Worm (Caenorhabditis elegans) whole organism, young adult: ENCODE results near the gene mxl-1.

Experiments
- B0019.2 ChIP-seq: fragments of 200-800 bp; sonication (Bioruptor generic); conservative IDR thresholded peaks from 2 replicates; pipeline ENCODE4 v1.3.6; 2022; ENCODE audit warnings: missing genetic modification reagents, missing genetic modification characterization, missing compliant biosample characterization
- B0035.1 ChIP-seq: sonication (generic microtip); optimal IDR thresholded peaks from 2 replicates; lab custom pipeline; 2016; ENCODE audit warnings: missing genetic modification characterization, mild to moderate bottlenecking, missing compliant biosample characterization, missing genotype, missing genetic modification reagents
- B0261.1 ChIP-seq: sonication (generic microtip); optimal IDR thresholded peaks from 2 replicates; lab custom pipeline; 2016; ENCODE audit warnings: mild to moderate bottlenecking, missing genetic modification characterization, moderate library complexity, missing compliant biosample characterization
- D2030.7 ChIP-seq: fragments of 200-800 bp; sonication (Bioruptor generic); IDR thresholded peaks from 2 replicates; pipeline ENCODE4 v1.3.6; 2022; ENCODE audit warnings: missing genetic modification reagents, missing genetic modification characterization, missing compliant biosample characterization
- F22D6.2 ChIP-seq: sonication (generic microtip); optimal IDR thresholded peaks from 2 replicates; lab custom pipeline; 2016; ENCODE audit warnings: mild to moderate bottlenecking, missing genetic modification characterization, missing compliant biosample characterization
- F39B2.1 ChIP-seq: fragments of 200-800 bp; sonication (Bioruptor generic); IDR thresholded peaks from 2 replicates; pipeline ENCODE4 v1.3.6; 2022; ENCODE audit warnings: missing genetic modification reagents, missing genetic modification characterization, missing compliant biosample characterization
- F49E8.2 ChIP-seq: sonication (generic microtip); optimal IDR thresholded peaks from 3 replicates; lab custom pipeline; 2017; ENCODE audit warnings: missing genetic modification characterization, mild to moderate bottlenecking, missing compliant biosample characterization, antibody characterized with exemption, moderate library complexity; ENCODE audit not compliant: insufficient read depth
- K11D2.4 ChIP-seq: fragments of 200-800 bp; sonication (Bioruptor generic); IDR thresholded peaks from 2 replicates; pipeline ENCODE4 v1.3.6; 2022; ENCODE audit warnings: missing genetic modification reagents, missing genetic modification characterization, missing compliant biosample characterization
- Y56A3A.18 ChIP-seq: fragments of 200-800 bp; sonication (Bioruptor generic); IDR thresholded peaks from 2 replicates; pipeline ENCODE4 v1.3.6; 2022; ENCODE audit warnings: missing genetic modification reagents, missing genetic modification characterization, missing compliant biosample characterization
- Y67H2A.10 ChIP-seq: fragments of 200-800 bp; sonication (Bioruptor generic); conservative IDR thresholded peaks from 2 replicates; pipeline ENCODE4 v1.3.6; 2022; ENCODE audit warnings: missing genetic modification reagents, missing genetic modification characterization, missing compliant biosample characterization
- attf-5 ChIP-seq: fragments of 200-800 bp; sonication (Bioruptor generic); optimal IDR thresholded peaks from 2 replicates; lab custom pipeline; 2018; ENCODE audit warnings: mild to moderate bottlenecking, missing genetic modification characterization, missing compliant biosample characterization
- ccch-3 ChIP-seq: fragments of 200-800 bp; sonication (Bioruptor generic); optimal IDR thresholded peaks from 2 replicates; lab custom pipeline; 2018; ENCODE audit warnings: mild to moderate bottlenecking, missing genetic modification characterization, missing compliant biosample characterization
- ceh-100 ChIP-seq: fragments of 200-800 bp; sonication (Bioruptor generic); IDR thresholded peaks from 2 replicates; pipeline ENCODE4 v1.3.6; 2022; ENCODE audit warnings: missing genetic modification reagents, missing genetic modification characterization, missing compliant biosample characterization
- ceh-27 ChIP-seq: fragments of 200-800 bp; sonication (Bioruptor generic); optimal IDR thresholded peaks from 2 replicates; lab custom pipeline; 2018; ENCODE audit warnings: mild to moderate bottlenecking, missing genetic modification characterization, moderate library complexity, missing compliant biosample characterization
- ceh-40 ChIP-seq: fragments of 200-800 bp; sonication (Bioruptor generic); IDR thresholded peaks from 2 replicates; pipeline ENCODE4 v1.3.6; 2022; ENCODE audit warnings: missing genetic modification characterization, missing compliant biosample characterization
- ceh-91 ChIP-seq: fragments of 200-800 bp; sonication (Bioruptor generic); IDR thresholded peaks from 2 replicates; pipeline ENCODE4 v1.3.6; 2022; ENCODE audit warnings: missing genetic modification reagents, missing genetic modification characterization, missing compliant biosample characterization
- efl-1 ChIP-seq: fragments of 150-350 bp; optimal IDR thresholded peaks from 2 replicates; lab custom pipeline; 2014; ENCODE audit warnings: missing biosample characterization, missing genetic modification reagents, missing genetic modification characterization
- egl-18 ChIP-seq: fragments of 200-800 bp; sonication (Bioruptor generic); IDR thresholded peaks from 2 replicates; pipeline ENCODE4 v1.3.6; 2022; ENCODE audit warnings: missing genetic modification reagents, missing genetic modification characterization, missing compliant biosample characterization
- him-1 ChIP-seq: sonication (generic microtip); optimal IDR thresholded peaks from 2 replicates; lab custom pipeline; 2016; ENCODE audit warnings: missing genotype, missing genetic modification reagents, missing genetic modification characterization, missing compliant biosample characterization
- hlh-12 ChIP-seq: sonication (generic microtip); optimal IDR thresholded peaks from 2 replicates; lab custom pipeline; 2016; ENCODE audit warnings: missing genetic modification characterization, missing compliant biosample characterization
- lin-35 ChIP-seq, 3 experiments: fragments of 150-350 bp in 2 of 3; sonication (generic microtip) in 1 of 3; optimal IDR thresholded peaks; 2 replicates each; lab custom pipeline; 2014 to 2018; ENCODE audit warnings: missing biosample characterization in 3 of 3, missing genetic modification characterization in 3 of 3, missing genetic modification reagents in 3 of 3
- lin-40 ChIP-seq: sonication (generic microtip); optimal IDR thresholded peaks from 2 replicates; lab custom pipeline; 2016; ENCODE audit warnings: missing genetic modification characterization, mild to moderate bottlenecking, missing compliant biosample characterization, missing genotype, missing genetic modification reagents
- madf-6 ChIP-seq: fragments of 200-800 bp; sonication (Bioruptor generic); IDR thresholded peaks from 2 replicates; pipeline ENCODE4 v1.3.6; 2022; ENCODE audit warnings: missing genetic modification reagents, missing genetic modification characterization, missing compliant biosample characterization
- madf-8 ChIP-seq: fragments of 200-800 bp; sonication (Bioruptor generic); conservative IDR thresholded peaks from 2 replicates; pipeline ENCODE4 v1.3.6; 2022; ENCODE audit warnings: missing genetic modification reagents, missing genetic modification characterization, missing compliant biosample characterization
- mel-28 ChIP-seq: sonication (generic microtip); optimal IDR thresholded peaks from 2 replicates; lab custom pipeline; 2016; ENCODE audit warnings: borderline replicate concordance, mild to moderate bottlenecking, missing genetic modification characterization, missing compliant biosample characterization
- nfya-2 ChIP-seq: fragments of 200-800 bp; sonication (Bioruptor generic); IDR thresholded peaks from 2 replicates; pipeline ENCODE4 v1.3.6; 2022; ENCODE audit warnings: missing genetic modification reagents, missing genetic modification characterization, missing compliant biosample characterization
- nhr-120 ChIP-seq: fragments of 200-800 bp; sonication (Bioruptor generic); IDR thresholded peaks from 2 replicates; pipeline ENCODE4 v1.3.6; 2022; ENCODE audit warnings: missing genetic modification characterization, missing compliant biosample characterization
- nhr-27 ChIP-seq: fragments of 200-800 bp; sonication (Bioruptor generic); optimal IDR thresholded peaks from 2 replicates; lab custom pipeline; 2018; ENCODE audit warnings: mild to moderate bottlenecking, missing genetic modification characterization, moderate library complexity, missing compliant biosample characterization
- nhr-80 ChIP-seq: sonication (generic microtip); optimal IDR thresholded peaks from 2 replicates; lab custom pipeline; 2016; ENCODE audit warnings: missing genetic modification characterization, missing compliant biosample characterization
- nhr-90 ChIP-seq: sonication (generic microtip); optimal IDR thresholded peaks from 2 replicates; lab custom pipeline; 2016; ENCODE audit warnings: missing genotype, mild to moderate bottlenecking, missing genetic modification characterization, missing compliant biosample characterization
- pha-4 ChIP-seq: fragments of 150-350 bp; sonication (generic microtip); optimal IDR thresholded peaks from 2 replicates; lab custom pipeline; 2014; ENCODE audit warnings: missing biosample characterization, missing genetic modification reagents, missing genetic modification characterization
- sdz-38 ChIP-seq: sonication (generic microtip); optimal IDR thresholded peaks from 2 replicates; lab custom pipeline; 2016; ENCODE audit warnings: missing genotype, missing genetic modification characterization, missing compliant biosample characterization
- snpc-1.1 ChIP-seq: sonication (generic microtip); optimal IDR thresholded peaks from 2 replicates; lab custom pipeline; 2017; ENCODE audit warnings: missing genetic modification characterization, mild to moderate bottlenecking, missing compliant biosample characterization, antibody characterized with exemption, moderate library complexity, missing genotype, missing genetic modification reagents; ENCODE audit not compliant: insufficient read depth
- snpc-4 ChIP-seq, 5 experiments: fragments of 150-350 bp in 1 of 5; sonication (generic microtip) in 4 of 5; optimal IDR thresholded peaks; 2 replicates each; lab custom pipeline; 2014 to 2018; ENCODE audit warnings: missing genetic modification characterization in 5 of 5, missing biosample characterization in 3 of 5, antibody characterized with exemption in 2 of 5, mild to moderate bottlenecking in 2 of 5, missing compliant biosample characterization in 2 of 5, missing genotype in 2 of 5, moderate library complexity in 2 of 5, missing genetic modification reagents in 1 of 5
- unc-62 ChIP-seq: fragments of 150-350 bp; optimal IDR thresholded peaks from 2 replicates; lab custom pipeline; 2014; ENCODE audit warnings: missing biosample characterization, missing genetic modification reagents, missing genetic modification characterization
- xnd-1 ChIP-seq: sonication (generic microtip); optimal IDR thresholded peaks from 2 replicates; lab custom pipeline; 2016; ENCODE audit warnings: missing genotype, missing genetic modification reagents, missing genetic modification characterization, missing compliant biosample characterization
- ztf-22 ChIP-seq: fragments of 200-800 bp; sonication (Bioruptor generic); optimal IDR thresholded peaks from 2 replicates; lab custom pipeline; 2018; ENCODE audit warnings: mild to moderate bottlenecking, missing genetic modification characterization, moderate library complexity, missing compliant biosample characterization
- ztf-3 ChIP-seq: fragments of 200-800 bp; sonication (Bioruptor generic); optimal IDR thresholded peaks from 2 replicates; lab custom pipeline; 2018; ENCODE audit warnings: mild to moderate bottlenecking, missing genetic modification characterization, missing compliant biosample characterization

mxl-1 gene

ce11 chrV:11241580-11241979 is 3.1 kb upstream of the mxl-1 start, which contains the start of gene pgap-1:
pgap-1 (plus strand) TSS chrV:11241880.
- TF ChIP-seq B0035.1 (tag; lab: Kevin White, UChicago) (no peak), B0019.2 (GFP tag; lab: Robert Waterston, UW) (no peak), ceh-100 (GFP tag; lab: Robert Waterston, UW) (no peak)

ce11 chrV:11245029-11245428 is 390 bp downstream of the mxl-1 start:
- no peak for TF ChIP-seq nhr-27 (tag; lab: Kevin White, UChicago)
- no peak for TF ChIP-seq ztf-3 (GFP tag; lab: Kevin White, UChicago)
- no peak for TF ChIP-seq ceh-100 (GFP tag; lab: Robert Waterston, UW)
- no peak for TF ChIP-seq egl-18 (GFP tag; lab: Robert Waterston, UW)
- TF ChIP-seq nhr-80 (tag; lab: Kevin White, UChicago), result no peak
- no peak for TF ChIP-seq hlh-12
- TF ChIP-seq unc-62 (GFP tag; lab: Kevin White, UChicago), result no peak
- no peak for TF ChIP-seq attf-5 (GFP tag; lab: Kevin White, UChicago)
- no peak for TF ChIP-seq ceh-91 (GFP tag; lab: Robert Waterston, UW)
- TF ChIP-seq K11D2.4, result no peak
- no peak for TF ChIP-seq madf-6 (GFP tag; lab: Robert Waterston, UW)
- TF ChIP-seq B0261.1 (tag; lab: Kevin White, UChicago), result no peak
- TF ChIP-seq lin-40 (tag; lab: Kevin White, UChicago), result no peak
- TF ChIP-seq nhr-90, result no peak
- no peak for TF ChIP-seq him-1 (tag; lab: Kevin White, UChicago)
- TF ChIP-seq F39B2.1 (GFP tag; lab: Robert Waterston, UW), result no peak
- TF ChIP-seq ceh-40, result no peak

ce11 chrV:11247846-11248245 is 3.2 kb downstream of the mxl-1 start, which contains the start of gene mam-4:
mam-4 (plus strand) TSS chrV:11248146.
- TF ChIP-seq Y67H2A.10 (GFP tag; lab: Robert Waterston, UW), result no peak
- no peak for TF ChIP-seq ccch-3 (GFP tag; lab: Kevin White, UChicago)
- no peak for TF ChIP-seq F49E8.2 (tag; lab: Kevin White, UChicago)
- TF ChIP-seq nhr-120 (GFP tag; lab: Robert Waterston, UW), result no peak
- no peak for TF ChIP-seq lin-35 (GFP tag; optimal IDR thresholded peaks at IDR 0.05; lab: Kevin White, UChicago)
- no peak for TF ChIP-seq ceh-27
- TF ChIP-seq D2030.7 (GFP tag; lab: Robert Waterston, UW), result no peak
- TF ChIP-seq ztf-22 (GFP tag; lab: Kevin White, UChicago), result no peak
- TF ChIP-seq nhr-80 (tag; lab: Kevin White, UChicago), result no peak

- no peak for TF ChIP-seq nfya-2
- TF ChIP-seq xnd-1 (tag; lab: Kevin White, UChicago), result no peak
- TF ChIP-seq mel-28 (tag; lab: Kevin White, UChicago), result no peak
- TF ChIP-seq ceh-100 (GFP tag; lab: Robert Waterston, UW), result no peak
Observed at ce11 chrV:11250735-11251134, 6.1 kb downstream of the mxl-1 start, which contains the start of gene T19B10.12. T19B10.12 (plus strand) TSS chrV:11251035.

ce11 chrV:11251798-11252197 is 7.2 kb downstream of the mxl-1 start:
- TF ChIP-seq sdz-38 (tag; lab: Kevin White, UChicago), result no peak
- no peak for TF ChIP-seq madf-8 (GFP tag; lab: Robert Waterston, UW)
- no peak for TF ChIP-seq lin-40 (tag; lab: Kevin White, UChicago)
- TF ChIP-seq pha-4 (tag; lab: Kevin White, UChicago), result no peak
- no peak for TF ChIP-seq F39B2.1 (GFP tag; lab: Robert Waterston, UW)
- TF ChIP-seq F22D6.2 (tag; lab: Kevin White, UChicago), result no peak
- TF ChIP-seq Y56A3A.18 (GFP tag; lab: Robert Waterston, UW), result no peak
- TF ChIP-seq snpc-4 (GFP tag; optimal IDR thresholded peaks at IDR 0.05; lab: Kevin White, UChicago), result no peak
- TF ChIP-seq snpc-4 (tag; optimal IDR thresholded peaks at IDR 0.05; lab: Kevin White, UChicago), result no peak
- TF ChIP-seq efl-1, result no peak
- no peak for TF ChIP-seq lin-35 (GFP tag; optimal IDR thresholded peaks at IDR 0.05; lab: Kevin White, UChicago)
- no peak for TF ChIP-seq snpc-1.1 (tag; lab: Kevin White, UChicago)
